Worm (Caenorhabditis elegans) whole organism, L3 larva: ENCODE measurements around the gene T22F3.7.
"Not testable (repeated sequence)": the region's sequence is repeated elsewhere in the genome, so short reads cannot be mapped to it uniquely, and the experiment has no call there.

Experiments
- ZK546.5 ChIP-seq: sonication (generic microtip); optimal IDR thresholded peaks from 2 replicates; lab custom pipeline; 2017; ENCODE audit warnings: missing biosample characterization, missing genetic modification characterization
- aly-2 ChIP-seq: fragments of 150-350 bp; optimal IDR thresholded peaks from 2 replicates; lab custom pipeline; 2014; ENCODE audit warnings: missing biosample characterization, missing genetic modification characterization
- egl-27 ChIP-seq: sonication (generic microtip); optimal IDR thresholded peaks from 4 replicates; lab custom pipeline; 2017; ENCODE audit warnings: missing biosample characterization, missing genetic modification reagents, missing genetic modification characterization
- fkh-10 ChIP-seq: sonication (generic microtip); optimal IDR thresholded peaks from 2 replicates; lab custom pipeline; 2017; ENCODE audit warnings: missing biosample characterization, missing genetic modification reagents, missing genetic modification characterization
- jun-1 ChIP-seq: fragments of 150-350 bp; optimal IDR thresholded peaks from 2 replicates; lab custom pipeline; 2014; ENCODE audit warnings: missing biosample characterization, missing genetic modification reagents, missing genetic modification characterization
- nfya-1 ChIP-seq: sonication (generic microtip); optimal IDR thresholded peaks from 2 replicates; lab custom pipeline; 2017; ENCODE audit warnings: missing genetic modification characterization, mild to moderate bottlenecking, missing compliant biosample characterization, antibody characterized with exemption, moderate library complexity; ENCODE audit not compliant: insufficient read depth
- nhr-11 ChIP-seq: fragments of 150-350 bp; optimal IDR thresholded peaks from 2 replicates; lab custom pipeline; 2014; ENCODE audit warnings: missing biosample characterization, missing genetic modification characterization
- nhr-237 ChIP-seq: fragments of 150-350 bp; optimal IDR thresholded peaks from 2 replicates; lab custom pipeline; 2014; ENCODE audit warnings: missing biosample characterization, missing genetic modification characterization
- nhr-43 ChIP-seq: sonication (generic microtip); optimal IDR thresholded peaks from 2 replicates; lab custom pipeline; 2016; ENCODE audit warnings: mild to moderate bottlenecking, missing genetic modification characterization, missing compliant biosample characterization; ENCODE audit not compliant: poor library complexity, severe bottlenecking
- nhr-76 ChIP-seq: fragments of 150-350 bp; sonication (generic microtip); optimal IDR thresholded peaks from 5 replicates; lab custom pipeline; 2014; ENCODE audit warnings: missing biosample characterization, missing genetic modification characterization
- skn-1 ChIP-seq: fragments of 150-350 bp; optimal IDR thresholded peaks from 2 replicates; lab custom pipeline; 2014; ENCODE audit warnings: missing biosample characterization, missing genetic modification characterization
- snpc-4 ChIP-seq: fragments of 150-350 bp; optimal IDR thresholded peaks from 2 replicates; lab custom pipeline; 2014; ENCODE audit warnings: missing biosample characterization, missing genetic modification characterization
- ztf-11 ChIP-seq: fragments of 150-350 bp; optimal IDR thresholded peaks from 2 replicates; lab custom pipeline; 2014; ENCODE audit warnings: missing biosample characterization, missing genetic modification characterization
- ztf-4 ChIP-seq: fragments of 150-350 bp; optimal IDR thresholded peaks from 2 replicates; lab custom pipeline; 2014; ENCODE audit warnings: missing biosample characterization, missing genetic modification characterization

DNA sequence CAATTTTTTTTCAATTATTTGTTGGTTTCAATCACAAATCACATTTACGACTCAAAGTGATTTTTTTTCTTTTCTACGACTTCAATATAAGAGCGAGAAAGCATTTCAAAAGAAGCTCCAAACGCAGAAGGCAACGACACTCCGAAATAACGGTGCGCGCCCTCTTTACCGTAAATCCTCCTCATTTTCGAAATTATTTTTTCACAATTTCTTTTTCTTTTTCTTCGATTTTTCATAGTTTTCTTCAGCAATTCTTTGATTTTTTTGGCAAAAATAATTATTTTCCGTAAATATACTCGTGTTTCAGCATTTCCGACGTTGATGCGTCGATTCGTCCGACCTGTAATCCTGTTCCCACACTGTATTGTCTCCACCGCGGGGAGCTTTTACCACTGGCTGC lies 29.8 kb downstream of the T22F3.7 start, which contains the start of gene F40C5.2:
- not testable (repeated sequence) for TF ChIP-seq aly-2; nhr-76 (tag; lab: Kevin White, UChicago); ztf-11; egl-27 (tag; lab: Kevin White, UChicago); nfya-1 (tag; lab: Kevin White, UChicago); nhr-43; jun-1 (tag; lab: Kevin White, UChicago); ZK546.5 (tag; lab: Kevin White, UChicago); nhr-237 (tag; lab: Kevin White, UChicago); ztf-4 (tag; lab: Kevin White, UChicago); fkh-10; nhr-11; snpc-4 (tag; lab: Kevin White, UChicago); skn-1 (tag; lab: Kevin White, UChicago)
